Worm (Caenorhabditis elegans) whole organism, L4 larva: ENCODE measurements around the gene fbxa-9.

Source experiments
- D1046.2 ChIP-seq: fragments of 200-800 bp; sonication (Bioruptor generic); IDR thresholded peaks from 2 replicates; pipeline ENCODE4 v1.3.6; 2022; ENCODE audit warnings: missing genetic modification characterization, missing compliant biosample characterization
- F10B5.3 ChIP-seq: sonication (generic microtip); optimal IDR thresholded peaks from 2 replicates; lab custom pipeline; 2016; ENCODE audit warnings: mild to moderate bottlenecking, missing genetic modification characterization, missing compliant biosample characterization
- F26F4.8 ChIP-seq: fragments of 200-800 bp; sonication (Bioruptor generic); conservative IDR thresholded peaks from 2 replicates; pipeline ENCODE4 v1.3.6; 2022; ENCODE audit warnings: missing genetic modification characterization, missing compliant biosample characterization
- R02D3.7 ChIP-seq: fragments of 150-350 bp; sonication (generic microtip); optimal IDR thresholded peaks from 3 replicates; lab custom pipeline; 2014; ENCODE audit warnings: missing biosample characterization, missing genetic modification characterization
- Y5F2A.4 ChIP-seq: fragments of 200-800 bp; sonication (Bioruptor generic); optimal IDR thresholded peaks from 2 replicates; lab custom pipeline; 2018; ENCODE audit warnings: mild to moderate bottlenecking, missing genetic modification characterization, missing compliant biosample characterization
- Y75B8A.6 ChIP-seq: fragments of 200-800 bp; sonication (Bioruptor generic); IDR thresholded peaks from 2 replicates; pipeline ENCODE4 v1.3.6; 2022; ENCODE audit warnings: missing genetic modification reagents, missing genetic modification characterization, missing compliant biosample characterization
- ZK337.2 ChIP-seq: fragments of 200-800 bp; sonication (Bioruptor generic); IDR thresholded peaks from 2 replicates; pipeline ENCODE4 v1.3.6; 2022; ENCODE audit warnings: missing genetic modification reagents, missing genetic modification characterization, missing compliant biosample characterization
- aha-1 ChIP-seq: fragments of 150-350 bp; peaks from one replicate; lab custom pipeline; 2014; ENCODE audit warnings: missing biosample characterization, missing genetic modification characterization
- attf-4 ChIP-seq: sonication (generic microtip); optimal IDR thresholded peaks from 3 replicates; lab custom pipeline; 2017; ENCODE audit warnings: missing biosample characterization, missing genetic modification characterization
- ceh-20 ChIP-seq: fragments of 200-800 bp; sonication (Bioruptor generic); IDR thresholded peaks from 2 replicates; pipeline ENCODE4 v1.3.6; 2022; ENCODE audit warnings: missing genetic modification reagents, missing genetic modification characterization, missing compliant biosample characterization
- ceh-28 ChIP-seq: fragments of 150-350 bp; optimal IDR thresholded peaks from 2 replicates; lab custom pipeline; 2014; ENCODE audit warnings: missing biosample characterization, missing genetic modification reagents, missing genetic modification characterization
- ceh-82 ChIP-seq: sonication (generic microtip); optimal IDR thresholded peaks from 2 replicates; lab custom pipeline; 2017; ENCODE audit warnings: missing biosample characterization, missing genetic modification characterization
- daf-12 ChIP-seq: fragments of 150-350 bp; optimal IDR thresholded peaks from 2 replicates; lab custom pipeline; 2014; ENCODE audit warnings: missing biosample characterization, missing genetic modification reagents, missing genetic modification characterization
- daf-16 ChIP-seq, 3 experiments: sonication (generic microtip); optimal IDR thresholded peaks; 2 replicates each; lab custom pipeline; 2016 to 2017; ENCODE audit warnings: missing genetic modification characterization in 3 of 3, missing genetic modification reagents in 3 of 3, mild to moderate bottlenecking in 2 of 3, missing compliant biosample characterization in 2 of 3, missing biosample characterization in 1 of 3, moderate library complexity in 1 of 3
- daf-19 ChIP-seq: fragments of 200-800 bp; sonication (Bioruptor generic); conservative IDR thresholded peaks from 2 replicates; pipeline ENCODE4 v1.3.6; 2022; ENCODE audit warnings: missing genetic modification characterization, missing compliant biosample characterization
- dmd-6 ChIP-seq: fragments of 200-800 bp; sonication (Bioruptor generic); IDR thresholded peaks from 2 replicates; pipeline ENCODE4 v1.3.6; 2022; ENCODE audit warnings: missing genetic modification reagents, missing genetic modification characterization, missing compliant biosample characterization
- dpl-1 ChIP-seq: fragments of 150-350 bp; optimal IDR thresholded peaks from 2 replicates; lab custom pipeline; 2014; ENCODE audit warnings: missing biosample characterization, missing genetic modification reagents, missing genetic modification characterization
- duxl-1 ChIP-seq: sonication (generic microtip); optimal IDR thresholded peaks from 2 replicates; lab custom pipeline; 2016; ENCODE audit warnings: mild to moderate bottlenecking, missing genetic modification characterization, moderate library complexity, missing compliant biosample characterization; ENCODE audit not compliant: poor library complexity
- dve-1 ChIP-seq: sonication (generic microtip); optimal IDR thresholded peaks from 2 replicates; lab custom pipeline; 2017; ENCODE audit warnings: antibody characterized with exemption, mild to moderate bottlenecking, missing genetic modification characterization, missing compliant biosample characterization; ENCODE audit not compliant: insufficient read depth
- fos-1 ChIP-seq: fragments of 150-350 bp; optimal IDR thresholded peaks from 2 replicates; lab custom pipeline; 2014; ENCODE audit warnings: missing biosample characterization, missing genetic modification characterization
- gei-8 ChIP-seq: fragments of 200-800 bp; sonication (Bioruptor generic); optimal IDR thresholded peaks from 2 replicates; lab custom pipeline; 2018; ENCODE audit warnings: mild to moderate bottlenecking, missing genetic modification characterization, missing compliant biosample characterization
- hlh-11 ChIP-seq: fragments of 200-800 bp; sonication (Bioruptor generic); optimal IDR thresholded peaks from 2 replicates; lab custom pipeline; 2018; ENCODE audit warnings: mild to moderate bottlenecking, missing genetic modification characterization, missing compliant biosample characterization
- hlh-30 ChIP-seq: sonication (generic microtip); optimal IDR thresholded peaks from 2 replicates; lab custom pipeline; 2017; ENCODE audit warnings: antibody characterized with exemption, mild to moderate bottlenecking, missing genetic modification characterization, missing compliant biosample characterization; ENCODE audit not compliant: insufficient read depth
- hmg-1.1 ChIP-seq: fragments of 200-800 bp; sonication (Bioruptor generic); IDR thresholded peaks from 2 replicates; pipeline ENCODE4 v1.3.6; 2022; ENCODE audit warnings: missing genetic modification reagents, missing genetic modification characterization, missing compliant biosample characterization
- lin-1 ChIP-seq: fragments of 200-800 bp; sonication (Bioruptor generic); IDR thresholded peaks from 2 replicates; pipeline ENCODE4 v1.3.6; 2022; ENCODE audit warnings: missing genetic modification reagents, missing genetic modification characterization, missing compliant biosample characterization
- lin-38 ChIP-seq: fragments of 200-800 bp; sonication (Bioruptor generic); IDR thresholded peaks from 2 replicates; pipeline ENCODE4 v1.3.6; 2022; ENCODE audit warnings: missing genetic modification reagents, missing genetic modification characterization, missing compliant biosample characterization
- mep-1 ChIP-seq: fragments of 150-350 bp; sonication (generic microtip); optimal IDR thresholded peaks from 3 replicates; lab custom pipeline; 2014; ENCODE audit warnings: missing biosample characterization, missing genetic modification characterization
- mes-2 ChIP-seq: sonication (generic microtip); optimal IDR thresholded peaks from 2 replicates; lab custom pipeline; 2016; ENCODE audit warnings: missing genotype, mild to moderate bottlenecking, missing genetic modification characterization, missing compliant biosample characterization; ENCODE audit not compliant: poor library complexity, severe bottlenecking
- mxl-3 ChIP-seq: fragments of 200-800 bp; sonication (Bioruptor generic); optimal IDR thresholded peaks from 2 replicates; lab custom pipeline; 2018; ENCODE audit warnings: mild to moderate bottlenecking, missing genetic modification characterization, missing compliant biosample characterization
- nhr-102 ChIP-seq: sonication (generic microtip); optimal IDR thresholded peaks from 2 replicates; lab custom pipeline; 2016; ENCODE audit warnings: mild to moderate bottlenecking, missing genetic modification characterization, moderate library complexity, missing compliant biosample characterization
- nhr-237 ChIP-seq: sonication (generic microtip); optimal IDR thresholded peaks from 2 replicates; lab custom pipeline; 2017; ENCODE audit warnings: missing biosample characterization, missing genetic modification characterization
- nhr-28 ChIP-seq: fragments of 150-350 bp; optimal IDR thresholded peaks from 2 replicates; lab custom pipeline; 2014; ENCODE audit warnings: missing biosample characterization, missing genetic modification characterization
- pha-4 ChIP-seq, 2 experiments: fragments of 150-350 bp in 1 of 2; fragments of 200-800 bp in 1 of 2; sonication (Bioruptor generic) in 1 of 2; IDR thresholded peaks in 1 of 2; optimal IDR thresholded peaks in 1 of 2; 2 replicates each; pipeline versions ENCODE4 v1.3.6 to Lab custom; 2014 to 2022; ENCODE audit warnings: missing genetic modification characterization in 2 of 2, missing genetic modification reagents in 2 of 2, missing biosample characterization in 1 of 2, missing compliant biosample characterization in 1 of 2
- php-3 ChIP-seq: fragments of 200-800 bp; sonication (Bioruptor generic); IDR thresholded peaks from 2 replicates; pipeline ENCODE4 v1.3.6; 2022; ENCODE audit warnings: missing genetic modification reagents, missing genetic modification characterization, missing compliant biosample characterization
- pqm-1 ChIP-seq: sonication (generic microtip); optimal IDR thresholded peaks from 2 replicates; lab custom pipeline; 2017; ENCODE audit warnings: missing biosample characterization, missing genetic modification characterization
- saeg-2 ChIP-seq: fragments of 200-800 bp; sonication (Bioruptor generic); IDR thresholded peaks from 2 replicates; pipeline ENCODE4 v1.3.6; 2022; ENCODE audit warnings: missing genetic modification reagents, missing genetic modification characterization, missing compliant biosample characterization
- set-16 ChIP-seq: fragments of 200-800 bp; sonication (Bioruptor generic); IDR thresholded peaks from 2 replicates; pipeline ENCODE4 v1.3.6; 2022; ENCODE audit warnings: missing genetic modification reagents, missing genetic modification characterization, missing compliant biosample characterization
- snpc-1.2 ChIP-seq: fragments of 200-800 bp; sonication (Bioruptor generic); IDR thresholded peaks from 2 replicates; pipeline ENCODE4 v1.3.6; 2022; ENCODE audit warnings: missing genetic modification reagents, missing genetic modification characterization, missing compliant biosample characterization
- zip-11 ChIP-seq: fragments of 200-800 bp; sonication (Bioruptor generic); IDR thresholded peaks from 2 replicates; pipeline ENCODE4 v1.3.6; 2022; ENCODE audit warnings: missing genetic modification characterization, missing compliant biosample characterization
- ztf-11 ChIP-seq: fragments of 150-350 bp; optimal IDR thresholded peaks from 2 replicates; lab custom pipeline; 2014; ENCODE audit warnings: missing biosample characterization, missing genetic modification characterization

The fbxa-9 gene

DNA sequence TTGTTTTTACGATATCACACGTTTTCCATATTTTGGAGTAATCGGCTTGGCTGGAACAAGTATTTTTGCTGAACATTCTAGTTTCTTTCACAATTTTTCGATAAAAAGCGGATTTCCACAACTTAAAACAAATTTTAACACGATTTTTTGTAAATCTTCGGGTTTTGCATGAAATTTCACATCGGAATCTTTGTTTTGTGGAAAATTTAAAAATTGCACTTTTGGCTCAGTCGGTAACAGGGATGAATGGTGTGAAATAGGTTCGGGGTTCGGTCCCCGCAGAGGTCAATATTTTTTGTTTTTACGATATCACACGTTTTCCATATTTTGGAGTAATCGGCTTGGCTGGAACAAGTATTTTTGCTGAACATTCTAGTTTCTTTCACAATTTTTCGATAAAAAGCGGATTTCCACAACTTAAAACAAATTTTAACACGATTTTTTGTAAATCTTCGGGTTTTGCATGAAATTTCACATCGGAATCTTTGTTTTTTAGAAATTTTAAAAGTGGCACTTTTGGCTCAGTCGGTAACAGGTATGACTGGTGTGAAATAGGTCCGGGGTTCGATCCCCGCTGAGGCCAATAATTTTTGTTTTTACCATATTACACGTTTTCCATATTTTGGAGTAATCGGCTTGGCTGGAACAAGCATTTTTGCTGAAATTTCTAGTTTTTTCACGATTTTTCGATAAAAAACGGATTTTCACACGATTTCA lies 23.9 kb downstream of the fbxa-9 start:
- TF ChIP-seq F26F4.8 (GFP tag; lab: Robert Waterston, UW): 0 out of 2 replicates have a peak, but pooled peaks have one; percentile 46
- peak; percentile 65 for TF ChIP-seq lin-38

DNA sequence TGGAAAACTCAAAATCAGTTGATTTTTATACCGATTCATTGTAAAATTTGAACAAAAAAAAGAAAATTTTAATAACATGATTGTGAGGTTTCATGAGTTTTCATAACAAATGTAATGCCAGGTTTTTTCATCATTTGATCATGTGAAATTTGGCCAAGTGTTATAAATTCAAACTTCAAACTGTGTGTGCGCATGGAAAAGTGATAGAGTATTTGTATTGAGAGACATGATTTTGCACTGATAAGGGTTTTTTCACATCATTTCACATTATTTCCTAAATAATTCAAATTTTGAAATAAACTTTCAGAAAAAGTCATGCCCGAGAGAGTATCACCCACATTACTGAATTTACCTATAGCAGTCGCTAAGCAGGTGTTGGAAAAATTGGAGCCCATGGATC lies 24.7 kb downstream of the fbxa-9 start, which contains the start of gene fbxa-219:
TSS of gene fbxa-219 (plus strand) at position 277 of the 400 bp plus-strand sequence.
- TF ChIP-seq F10B5.3 (tag; lab: Kevin White, UChicago) (no peak), daf-16 (GFP tag; optimal IDR thresholded peaks at IDR 0.05; lab: Kevin White, UChicago) (no peak), daf-16 (tag; optimal IDR thresholded peaks at IDR 0.05; lab: Kevin White, UChicago) (peak; percentile 58), ceh-28 (tag; lab: Kevin White, UChicago) (no peak), nhr-102 (tag; lab: Kevin White, UChicago) (no peak), pqm-1 (tag; lab: Kevin White, UChicago) (peak; percentile 78), gei-8 (no peak), hlh-30 (tag; lab: Kevin White, UChicago) (peak; percentile 33), D1046.2 (no peak), Y5F2A.4 (GFP tag; lab: Kevin White, UChicago) (no peak), aha-1 (peak; percentile 88), attf-4 (no peak), lin-38 (no peak), nhr-28 (tag; lab: Kevin White, UChicago) (peak; percentile 35), dve-1 (tag; lab: Kevin White, UChicago) (peak; percentile 16)

DNA sequence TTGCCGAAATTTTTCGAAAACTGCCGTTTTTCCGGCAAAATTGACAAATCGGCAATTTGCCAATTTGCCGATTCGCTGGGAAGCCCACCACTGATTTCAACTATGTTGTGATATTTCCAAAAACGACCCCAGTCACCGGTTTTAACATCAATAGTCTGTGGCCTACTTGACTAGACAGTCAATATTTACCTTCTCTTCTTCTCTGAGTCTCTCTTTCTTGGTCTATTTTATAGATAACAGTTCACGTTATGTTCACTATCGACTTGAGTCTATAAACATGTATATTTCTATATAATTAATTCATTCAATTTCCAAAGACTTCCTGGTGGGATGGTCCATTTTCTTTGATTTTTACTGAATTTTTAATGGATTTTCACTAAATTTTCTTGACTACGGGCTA lies 28.3 kb downstream of the fbxa-9 start:
- TF ChIP-seq dmd-6 (GFP tag; lab: Robert Waterston, UW) (peak; percentile 29), nhr-28 (tag; lab: Kevin White, UChicago) (peak; percentile 71), set-16 (no peak), pha-4 (GFP tag; IDR thresholded peaks at IDR 0.05; lab: Robert Waterston, UW) (no peak), pha-4 (tag; optimal IDR thresholded peaks at IDR 0.05; lab: Kevin White, UChicago) (peak; percentile 79), pqm-1 (tag; lab: Kevin White, UChicago) (peak; percentile 35), ZK337.2 (GFP tag; lab: Robert Waterston, UW) (no peak), dve-1 (tag; lab: Kevin White, UChicago) (peak; percentile 44), duxl-1 (tag; lab: Kevin White, UChicago) (peak; percentile 41), hlh-11 (peak; percentile 30), daf-16 (GFP tag; optimal IDR thresholded peaks at IDR 0.05; lab: Kevin White, UChicago) (no peak), daf-16 (tag; optimal IDR thresholded peaks at IDR 0.05; lab: Kevin White, UChicago) (peak; percentile 94), zip-11 (GFP tag; lab: Robert Waterston, UW) (no peak), hlh-30 (tag; lab: Kevin White, UChicago) (peak; percentile 4)

DNA sequence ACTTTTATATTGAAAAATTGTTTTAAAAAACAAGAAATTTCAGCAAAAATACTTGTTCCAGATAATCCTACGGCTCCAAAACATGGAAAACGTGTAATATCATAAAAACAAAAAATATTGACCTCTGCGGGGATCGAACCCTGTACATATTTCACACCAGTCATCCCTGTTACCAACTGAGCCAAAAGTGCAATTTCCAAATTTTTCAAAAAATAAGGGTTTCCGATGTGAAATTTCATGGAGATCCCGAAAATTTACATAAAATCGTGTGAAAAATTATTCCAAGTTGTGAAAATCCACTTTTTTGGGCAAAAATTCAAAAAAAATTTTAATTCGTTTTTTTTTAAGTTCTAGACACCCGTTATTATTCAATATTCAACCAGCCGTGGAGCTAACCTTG lies 37.7 kb downstream of the fbxa-9 start:
- TF ChIP-seq snpc-1.2: no peak
- TF ChIP-seq daf-12: no peak
- peak; percentile 47 for TF ChIP-seq lin-38
- TF ChIP-seq, all 104 proteins: peak for 1

DNA sequence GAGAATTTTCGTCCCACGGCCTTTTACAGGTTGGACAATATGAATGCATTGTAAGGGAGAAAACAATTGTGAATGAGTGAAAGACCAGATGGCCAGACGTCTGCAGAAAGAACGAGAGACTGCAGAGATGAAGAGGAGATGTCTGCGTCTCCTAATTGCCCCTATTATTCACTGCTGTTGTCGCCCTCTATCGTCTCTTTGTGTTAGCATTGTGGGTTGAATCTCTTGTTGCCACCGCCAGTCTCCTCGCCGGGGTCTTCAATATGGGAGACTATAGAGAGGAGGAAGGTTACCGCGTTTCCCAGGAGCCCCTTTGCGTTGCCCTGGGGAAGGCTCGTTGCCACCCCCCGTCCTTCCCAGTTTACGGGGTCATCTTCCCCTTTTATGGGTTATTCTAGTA lies 38.4 kb downstream of the fbxa-9 start, which contains the start of gene Y54F10BM.9:
TSS of gene Y54F10BM.9 (minus strand) at position 61 of the 400 bp plus-strand sequence.
- TF ChIP-seq ceh-20 (no peak), fos-1 (no peak), duxl-1 (tag; lab: Kevin White, UChicago) (peak; percentile 55), Y5F2A.4 (GFP tag; lab: Kevin White, UChicago) (no peak), nhr-237 (tag; lab: Kevin White, UChicago) (no peak), ceh-82 (tag; lab: Kevin White, UChicago) (no peak), daf-19 (GFP tag; lab: Robert Waterston, UW) (no peak), dpl-1 (GFP tag; lab: Kevin White, UChicago) (peak; percentile 29), php-3 (GFP tag; lab: Robert Waterston, UW) (no peak), hmg-1.1 (GFP tag; lab: Robert Waterston, UW) (peak; percentile 14; the same call in 1 of the 2 replicates), mxl-3 (GFP tag; lab: Kevin White, UChicago) (peak; percentile 20), dmd-6 (GFP tag; lab: Robert Waterston, UW) (0 out of 2 replicates have a peak, but pooled peaks have one; percentile 11), Y75B8A.6 (no peak), hlh-11 (peak; percentile 54), saeg-2 (GFP tag; lab: Robert Waterston, UW) (no peak), ztf-11 (tag; lab: Kevin White, UChicago) (no peak), mep-1 (tag; lab: Kevin White, UChicago) (peak; percentile 35), lin-1 (GFP tag; lab: Robert Waterston, UW) (no peak), D1046.2 (no peak), mes-2 (tag; lab: Kevin White, UChicago) (peak; percentile 34), R02D3.7 (tag; lab: Kevin White, UChicago) (no peak)
